Worm (Caenorhabditis elegans) whole organism, L1 larva: ENCODE data around the gene tif-1A.

Experiments
- ama-1 ChIP-seq: fragments of 150-350 bp; optimal IDR thresholded peaks from 2 replicates; lab custom pipeline; 2014
- dpl-1 ChIP-seq, 3 experiments: fragments of 150-350 bp in 2 of 3; sonication (generic microtip) in 1 of 3; optimal IDR thresholded peaks; 2 replicates each; lab custom pipeline; 2014 to 2017; ENCODE audit warnings: missing biosample characterization in 3 of 3, missing genetic modification characterization in 3 of 3, missing genetic modification reagents in 3 of 3
- nhr-11 ChIP-seq: fragments of 150-350 bp; optimal IDR thresholded peaks from 2 replicates; lab custom pipeline; 2014; ENCODE audit warnings: missing biosample characterization, missing genetic modification characterization
- unc-62 ChIP-seq: fragments of 150-350 bp; optimal IDR thresholded peaks from 2 replicates; lab custom pipeline; 2014; ENCODE audit warnings: missing biosample characterization, missing genetic modification reagents, missing genetic modification characterization

ce11 chrIII:4017527-4017926 is 13.6 kb upstream of the tif-1A start, which contains the start of gene tbb-2:
- TF ChIP-seq ama-1 (lab: Kevin White, UChicago) = no peak
- no peak for TF ChIP-seq nhr-11 (tag; lab: Kevin White, UChicago)
- TF ChIP-seq unc-62 (GFP tag; lab: Kevin White, UChicago) = no peak
- no peak for TF ChIP-seq dpl-1 (GFP tag; optimal IDR thresholded peaks at IDR 0.05; lab: Kevin White, UChicago)
